Worm (Caenorhabditis elegans) whole organism, L3 larva: ENCODE measurements around the gene clec-173.

Source experiments
- ZK546.5 ChIP-seq: sonication (generic microtip); optimal IDR thresholded peaks from 2 replicates; lab custom pipeline; 2017; ENCODE audit warnings: missing biosample characterization, missing genetic modification characterization
- ama-1 ChIP-seq: fragments of 150-350 bp; optimal IDR thresholded peaks from 2 replicates; lab custom pipeline; 2018
- ceh-16 ChIP-seq: sonication (generic microtip); optimal IDR thresholded peaks from 2 replicates; lab custom pipeline; 2017; ENCODE audit warnings: missing biosample characterization, missing genetic modification characterization
- elt-2 ChIP-seq: sonication (generic microtip); optimal IDR thresholded peaks from 2 replicates; lab custom pipeline; 2016; ENCODE audit warnings: missing genetic modification reagents, mild to moderate bottlenecking, missing genetic modification characterization, missing compliant biosample characterization
- fos-1 ChIP-seq: fragments of 150-350 bp; optimal IDR thresholded peaks from 2 replicates; lab custom pipeline; 2014; ENCODE audit warnings: missing biosample characterization, missing genetic modification characterization
- lin-15B ChIP-seq: fragments of 150-350 bp; optimal IDR thresholded peaks from 2 replicates; lab custom pipeline; 2014; ENCODE audit warnings: missing biosample characterization, missing genetic modification characterization
- mdl-1 ChIP-seq: fragments of 150-350 bp; optimal IDR thresholded peaks from 2 replicates; lab custom pipeline; 2014; ENCODE audit warnings: missing biosample characterization, missing genetic modification characterization
- nhr-12 ChIP-seq: fragments of 150-350 bp; optimal IDR thresholded peaks from 2 replicates; lab custom pipeline; 2014; ENCODE audit warnings: missing biosample characterization, missing genetic modification characterization
- nhr-76 ChIP-seq: fragments of 150-350 bp; sonication (generic microtip); optimal IDR thresholded peaks from 5 replicates; lab custom pipeline; 2014; ENCODE audit warnings: missing biosample characterization, missing genetic modification characterization
- unc-39 ChIP-seq: sonication (generic microtip); optimal IDR thresholded peaks from 4 replicates; lab custom pipeline; 2017; ENCODE audit warnings: missing biosample characterization, missing genetic modification characterization
- ztf-11 ChIP-seq: fragments of 150-350 bp; optimal IDR thresholded peaks from 2 replicates; lab custom pipeline; 2014; ENCODE audit warnings: missing biosample characterization, missing genetic modification characterization
- ztf-4 ChIP-seq: fragments of 150-350 bp; optimal IDR thresholded peaks from 2 replicates; lab custom pipeline; 2014; ENCODE audit warnings: missing biosample characterization, missing genetic modification characterization

DNA sequence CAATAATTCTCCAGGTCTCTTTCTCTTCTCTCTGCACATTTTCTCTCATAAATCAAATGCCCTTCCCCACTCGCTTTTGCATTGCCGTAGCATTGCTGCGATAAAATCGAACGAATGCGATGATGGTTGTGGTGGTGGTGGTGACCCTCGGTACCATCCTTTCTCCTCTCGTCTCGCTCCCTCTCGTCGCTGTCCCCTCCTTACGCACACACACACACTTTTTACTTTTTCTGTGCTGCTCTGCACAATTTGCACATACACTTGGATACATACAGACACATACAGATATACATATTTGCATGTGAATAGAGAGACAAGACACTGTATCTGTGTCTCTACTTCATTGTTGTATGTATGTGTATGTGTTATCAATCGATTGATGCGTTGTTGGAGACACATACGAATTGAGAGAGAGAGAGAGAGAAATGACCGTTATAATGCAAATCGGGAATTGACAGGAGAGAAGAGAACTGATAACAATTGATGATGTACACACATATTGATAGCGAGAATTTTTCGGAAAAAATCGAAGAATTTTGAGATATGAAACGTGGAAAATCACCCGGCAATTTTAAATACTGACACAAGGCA, 39.8 kb downstream of the clec-173 start:
- TF ChIP-seq ceh-16 (no peak), ztf-11 (tag; lab: Kevin White, UChicago) (no peak), elt-2 (peak; percentile 98), lin-15B (tag; lab: Kevin White, UChicago) (no peak), ztf-4 (tag; lab: Kevin White, UChicago) (no peak), mdl-1 (tag; lab: Kevin White, UChicago) (no peak), ZK546.5 (tag; lab: Kevin White, UChicago) (no peak), nhr-76 (no peak), fos-1 (tag; lab: Kevin White, UChicago) (no peak), unc-39 (tag; lab: Kevin White, UChicago) (no peak), ama-1 (lab: Kevin White, UChicago) (no peak), nhr-12 (no peak)
